Fruit fly (Drosophila melanogaster) whole organism, larva: Measurements from ENCODE around the gene CG4218.
A peak's percentile ranks its signal among the peaks of the same experiment; 100 is the strongest.

Experiments
- noc ChIP-seq: fragments of 200-800 bp; sonication (Bioruptor generic); optimal IDR thresholded peaks from 3 replicates; lab custom pipeline; 2019; ENCODE audit warnings: missing biosample characterization, mild to moderate bottlenecking, missing genetic modification characterization, moderate library complexity

The CG4218 gene

dm6 chr2L:14519251-14519650 lies 29.7 kb downstream of the CG4218 start:
- peak; percentile 84 for TF ChIP-seq noc (tag; lab: Kevin White, UChicago)

DNA sequence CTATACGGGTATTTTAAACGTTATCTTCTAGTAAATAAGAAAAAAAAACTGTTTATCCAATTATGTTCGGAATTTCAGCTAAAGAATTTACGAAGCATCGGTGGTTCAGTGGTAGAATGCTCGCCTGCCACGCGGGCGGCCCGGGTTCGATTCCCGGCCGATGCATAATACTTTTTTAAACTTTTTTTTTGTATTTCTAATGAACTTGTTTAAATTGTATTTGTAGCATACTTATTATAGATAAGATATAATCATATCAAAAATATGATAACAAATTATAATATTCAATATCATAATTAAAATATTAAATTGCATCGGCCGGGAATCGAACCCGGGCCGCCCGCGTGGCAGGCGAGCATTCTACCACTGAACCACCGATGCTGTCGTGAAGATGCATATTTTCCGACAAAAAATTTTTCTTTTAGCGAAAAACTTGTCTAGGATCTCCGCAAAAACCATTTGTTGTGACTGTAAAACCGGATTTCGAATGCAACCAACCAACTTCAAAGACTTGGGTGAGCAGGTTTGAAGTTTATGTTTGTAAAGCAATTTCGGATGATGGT lies 30.8 kb downstream of the CG4218 start:
- TF ChIP-seq noc (tag; lab: Kevin White, UChicago): peak; percentile 49

DNA sequence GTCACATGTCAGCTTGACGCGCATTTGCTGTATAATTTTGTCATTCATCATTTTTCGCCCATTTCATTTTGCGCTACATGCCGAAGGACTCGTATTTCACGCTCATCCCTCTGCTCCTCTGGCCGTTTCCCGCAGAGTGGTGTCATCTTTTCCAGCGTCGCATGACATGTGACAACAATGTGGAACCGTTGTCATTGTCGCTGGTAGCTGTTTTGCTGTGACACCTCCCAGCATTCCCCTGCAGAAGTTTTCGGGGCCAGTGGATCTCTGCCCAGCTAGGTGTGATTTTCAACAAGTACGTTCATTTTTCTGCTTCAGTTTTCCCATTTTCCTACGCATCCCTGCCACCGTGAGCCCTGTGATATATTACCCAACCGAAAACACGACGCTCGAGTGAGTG lies 31.6 kb downstream of the CG4218 start:
- no peak for TF ChIP-seq noc (tag; lab: Kevin White, UChicago)

DNA sequence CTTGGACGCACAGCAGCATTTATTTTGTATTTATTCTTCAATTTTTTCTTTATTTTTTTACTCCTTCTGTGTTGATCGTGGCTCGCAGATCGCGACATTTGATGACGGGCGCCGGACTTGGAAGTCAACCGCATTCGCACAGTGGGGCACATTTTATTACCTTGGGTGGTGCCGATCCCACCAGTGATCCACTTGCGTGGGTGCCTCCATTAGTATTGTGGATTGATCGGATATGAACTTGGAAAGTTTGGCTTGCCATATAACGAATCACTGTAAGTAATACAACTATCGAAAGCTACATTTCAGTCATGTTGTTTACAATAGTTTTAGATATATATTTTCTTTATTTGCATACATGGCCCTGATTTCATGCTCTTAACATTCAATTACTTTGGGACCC lies 32.5 kb downstream of the CG4218 start:
- TF ChIP-seq noc (tag; lab: Kevin White, UChicago): no peak

dm6 chr2L:14515222-14516044 lies 33.5 kb downstream of the CG4218 start:
- peak; percentile 86 for TF ChIP-seq noc (tag; lab: Kevin White, UChicago)

- TF ChIP-seq noc (tag; lab: Kevin White, UChicago): peak; percentile 59
These were observed 36.0 kb downstream of the CG4218 start for dm6 chr2L:14512811-14513389.

- no peak for TF ChIP-seq noc (tag; lab: Kevin White, UChicago)
These were observed 37.0 kb downstream of the CG4218 start for dm6 chr2L:14511872-14512271.

DNA sequence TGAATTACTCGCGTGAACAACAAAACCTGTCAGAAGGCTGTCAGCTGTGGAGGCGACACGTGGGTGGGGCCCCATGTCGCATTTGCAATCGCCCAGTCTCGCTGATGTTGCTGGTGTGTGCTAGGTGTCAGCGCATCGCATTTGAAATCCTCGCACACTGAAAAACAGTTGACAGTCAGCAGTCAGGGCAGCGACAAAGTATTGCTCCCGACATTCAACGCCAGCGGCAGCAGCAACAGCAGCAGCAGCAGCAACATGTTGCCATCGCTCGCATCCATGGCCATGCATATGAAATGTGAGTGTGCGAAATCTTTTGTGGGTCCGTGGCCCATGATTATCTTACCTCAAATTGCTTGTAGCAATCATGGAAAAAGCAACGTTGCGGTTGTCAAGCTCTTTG lies 37.7 kb downstream of the CG4218 start:
- no peak for TF ChIP-seq noc (tag; lab: Kevin White, UChicago)

DNA sequence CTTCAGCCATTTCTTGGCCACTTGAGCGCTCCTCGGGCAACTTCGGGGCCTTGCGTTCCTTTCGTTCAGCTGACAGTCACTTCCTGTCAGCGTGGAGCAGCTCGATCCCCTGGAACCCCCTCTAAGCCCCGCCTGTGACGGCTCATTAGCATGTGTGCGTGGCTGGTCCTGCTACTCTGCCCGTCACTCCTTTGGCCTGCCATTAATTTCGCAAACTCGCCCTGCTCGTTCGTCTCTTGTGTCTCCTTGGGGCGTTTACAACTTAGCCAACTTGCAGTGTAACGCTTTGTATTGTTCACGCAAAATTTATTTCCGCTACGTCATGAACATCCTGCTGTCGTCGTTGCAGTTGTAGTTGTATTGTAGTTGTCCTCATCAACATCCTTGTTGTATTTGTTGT lies 38.4 kb downstream of the CG4218 start:
- TF ChIP-seq noc (tag; lab: Kevin White, UChicago): no peak

dm6 chr2L:14508710-14509109 lies 40.2 kb downstream of the CG4218 start:
- no peak for TF ChIP-seq noc (tag; lab: Kevin White, UChicago)

dm6 chr2L:14507997-14508396 lies 40.9 kb downstream of the CG4218 start:
- no peak for TF ChIP-seq noc (tag; lab: Kevin White, UChicago)

- TF ChIP-seq noc (tag; lab: Kevin White, UChicago): no peak
These were observed 42.2 kb downstream of the CG4218 start for dm6 chr2L:14506694-14507093.

DNA sequence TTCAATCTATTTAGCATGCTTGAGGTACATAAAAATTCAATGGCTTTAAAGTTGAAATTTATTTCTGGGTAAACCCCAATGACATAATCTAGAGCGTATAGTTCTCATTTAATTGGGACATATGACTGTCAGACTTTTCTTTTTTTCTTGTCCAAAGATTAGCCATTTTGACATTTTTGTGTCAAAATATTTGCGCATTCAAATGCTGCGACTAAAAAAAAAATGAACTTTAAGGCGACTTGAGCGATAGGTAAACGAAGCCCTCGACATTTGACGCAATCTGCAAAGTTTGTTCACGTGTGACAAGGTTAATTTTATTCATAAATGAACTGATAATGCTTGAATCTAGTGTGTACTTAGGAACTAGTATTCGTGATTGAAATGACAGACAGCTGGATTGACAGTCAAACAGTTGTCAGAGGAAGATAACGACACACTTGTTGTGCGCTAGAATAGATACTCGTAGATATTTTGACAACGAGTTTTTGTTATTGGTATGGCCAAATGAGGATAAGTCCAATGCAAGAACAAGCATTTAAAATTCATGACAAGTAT lies 42.8 kb downstream of the CG4218 start:
- peak; percentile 97 for TF ChIP-seq noc (tag; lab: Kevin White, UChicago)

DNA sequence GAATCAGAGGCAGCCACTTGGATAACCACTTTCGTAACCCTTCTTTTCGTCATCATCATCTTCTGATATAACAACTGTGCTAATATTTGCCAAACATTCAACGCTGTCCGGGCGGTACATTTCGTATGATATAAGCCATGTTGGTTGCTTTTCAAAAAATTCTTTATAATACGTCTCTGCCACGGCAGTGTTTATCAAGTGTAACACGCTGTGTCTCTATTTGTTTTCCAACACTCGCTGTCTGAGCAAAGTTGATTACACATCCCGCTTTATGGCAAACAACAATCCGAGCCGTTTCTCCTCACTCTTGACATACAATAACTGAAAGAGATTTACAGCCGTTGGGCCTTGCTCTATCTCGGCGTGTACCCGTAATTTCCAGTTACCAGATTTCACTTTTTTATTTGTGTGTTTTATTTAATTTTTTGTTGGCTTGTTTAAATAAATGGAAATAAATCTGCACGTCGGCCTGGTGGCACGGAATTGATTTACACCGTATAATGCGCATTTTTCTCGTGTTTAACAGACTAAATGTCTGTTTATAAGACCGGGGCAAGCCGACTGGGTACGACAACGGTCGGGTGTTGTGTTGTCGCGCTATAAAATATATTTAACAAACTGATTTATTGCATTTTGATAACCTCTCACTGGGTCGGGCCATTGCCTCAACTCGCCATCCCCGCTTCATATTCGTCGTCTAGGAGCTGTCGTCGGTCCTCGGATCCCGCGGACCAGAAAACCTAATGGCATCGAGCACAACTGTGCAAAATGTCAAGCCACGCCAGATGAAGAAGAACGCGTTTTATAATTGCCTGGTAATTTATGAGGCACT lies 43.7 kb downstream of the CG4218 start:
- peak; percentile 94 for TF ChIP-seq noc (tag; lab: Kevin White, UChicago)

DNA sequence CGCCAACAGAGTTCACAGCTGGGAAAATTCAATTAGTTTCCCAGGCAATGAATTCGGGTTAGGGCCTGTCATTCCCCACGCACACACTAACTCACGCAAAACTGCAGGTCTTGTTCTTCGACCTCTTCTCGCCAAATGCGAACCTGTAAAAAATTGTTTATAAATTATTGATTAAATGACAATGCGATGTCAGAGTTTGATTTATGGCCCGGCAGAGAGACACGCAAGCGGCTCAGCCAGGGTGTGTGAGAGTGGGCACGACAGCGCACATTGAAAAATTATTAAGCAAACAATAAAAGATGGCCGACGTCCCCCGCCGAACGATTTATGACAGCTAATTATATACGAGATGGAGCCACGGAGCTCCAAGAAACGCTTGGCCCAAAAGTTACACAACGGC lies 45.3 kb downstream of the CG4218 start:
- TF ChIP-seq noc (tag; lab: Kevin White, UChicago): no peak
